Fruit fly (Drosophila melanogaster): ENCODE results near the gene Ptpmeg.
A peak's percentile ranks its signal among the peaks of the same experiment; 100 is the strongest.

Gene Ptpmeg

DNA sequence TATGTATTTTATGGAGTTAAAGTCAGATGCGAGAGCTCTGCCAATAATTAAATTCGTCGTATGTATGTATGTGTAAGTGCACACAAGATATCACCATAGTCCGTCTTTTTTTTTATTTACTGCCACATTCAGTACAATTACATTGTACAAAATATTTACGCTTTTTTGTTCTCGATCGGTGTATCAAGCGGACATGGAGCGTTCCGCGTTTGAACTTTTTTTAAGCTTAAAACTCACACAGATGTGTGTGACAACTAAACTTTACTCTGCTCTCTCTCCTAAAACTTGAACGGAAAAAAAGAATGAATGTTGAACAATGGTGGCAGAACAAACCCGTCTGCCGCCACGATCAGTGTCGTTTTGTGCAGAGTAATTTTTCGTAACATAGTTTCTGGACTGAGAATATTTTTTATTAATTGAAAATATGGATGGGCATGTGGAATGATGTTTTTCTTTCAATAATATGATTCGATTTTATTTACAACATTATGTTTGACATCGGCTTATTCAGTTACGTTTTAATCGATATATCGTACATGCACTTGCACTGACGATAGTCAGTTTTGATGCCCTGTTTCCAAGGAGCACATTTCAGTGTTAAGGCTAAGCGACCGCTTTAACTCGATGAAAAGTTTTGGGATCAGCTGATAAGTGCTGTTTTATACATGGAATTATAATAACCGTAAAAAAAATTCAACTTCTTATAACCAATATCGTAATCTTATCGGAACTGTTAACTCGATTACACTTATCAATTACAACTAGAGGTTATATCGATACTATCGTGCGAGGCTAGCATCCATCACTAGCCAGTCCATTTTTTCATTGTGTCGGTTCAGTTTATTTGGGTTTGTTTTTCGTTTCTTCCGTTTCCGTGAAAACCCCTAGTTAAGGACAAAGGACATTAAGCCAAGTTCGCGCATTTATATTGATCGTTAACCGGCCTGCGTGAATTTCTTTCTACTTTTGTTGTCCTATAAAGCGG is 19.1 kb downstream of the Ptpmeg start, which contains the start of gene mth (continued):
- TF ChIP-seq CG16813 (GFP tag; IDR thresholded peaks at IDR 0.05; ENCODE audit: partially characterized antibody) (peak; percentile 99), hkb (optimal IDR thresholded peaks at IDR 0.05) (no peak), hkb (GFP tag; IDR thresholded peaks at IDR 0.05) (no peak), Sox100B (GFP tag; optimal IDR thresholded peaks at IDR 0.05) (peak; percentile 22), HLH3B (GFP tag; IDR thresholded peaks at IDR 0.05) (no peak), mld (GFP tag; IDR thresholded peaks at IDR 0.05; ENCODE audit: partially characterized antibody) (peak; percentile 93; the same call in 2 of the 3 replicates), fru (optimal IDR thresholded peaks at IDR 0.05) (no peak), Meics (GFP tag; optimal IDR thresholded peaks at IDR 0.05) (peak; percentile 8), gcm (GFP tag; optimal IDR thresholded peaks at IDR 0.05) (no peak), CG10267 (tag; optimal IDR thresholded peaks at IDR 0.05) (peak; percentile 70), Dll (GFP tag; IDR thresholded peaks at IDR 0.05; ENCODE audit: partially characterized antibody) (peak; percentile 99), CG16815 (GFP tag; optimal IDR thresholded peaks at IDR 0.05) (no peak), jing (GFP tag; optimal IDR thresholded peaks at IDR 0.05) (no peak), CG7271 (tag; optimal IDR thresholded peaks at IDR 0.05) (no peak), Optix (GFP tag; IDR thresholded peaks at IDR 0.05) (peak; percentile 56; the same call in 1 of the 3 replicates), lmd (GFP tag; IDR thresholded peaks at IDR 0.05) (0 out of 2 replicates have a peak, but pooled peaks have one; percentile 25), D (optimal IDR thresholded peaks at IDR 0.05) (peak; percentile 56), D (GFP tag; optimal IDR thresholded peaks at IDR 0.05) (no peak), CG10366 (GFP tag; IDR thresholded peaks at IDR 0.05) (peak; percentile 51), mirr (GFP tag; optimal IDR thresholded peaks at IDR 0.05) (no peak), Six4 (GFP tag; optimal IDR thresholded peaks at IDR 0.05) (no peak), CG7372 (GFP tag; IDR thresholded peaks at IDR 0.05) (no peak), CG4328 (GFP tag; optimal IDR thresholded peaks at IDR 0.05) (no peak), CTCF (GFP tag; optimal IDR thresholded peaks at IDR 0.05) (no peak), inv (GFP tag; IDR thresholded peaks at IDR 0.05; ENCODE audit: partially characterized antibody) (peak; percentile 99), CG17361 (GFP tag; IDR thresholded peaks at IDR 0.05) (peak; percentile 62; the same call in 2 of the 3 replicates), gfzf (GFP tag; optimal IDR thresholded peaks at IDR 0.05) (peak; percentile 41), tap (tag; optimal IDR thresholded peaks at IDR 0.05) (no peak), CG11695 (GFP tag; IDR thresholded peaks at IDR 0.05) (no peak), bbx (GFP tag; IDR thresholded peaks at IDR 0.05; ENCODE audit: partially characterized antibody) (peak; percentile 94), CG11247 (GFP tag; IDR thresholded peaks at IDR 0.05) (no peak), ind (GFP tag; optimal IDR thresholded peaks at IDR 0.05) (peak; percentile 35), CG30431 (GFP tag; optimal IDR thresholded peaks at IDR 0.05) (no peak), Hsf (GFP tag; optimal IDR thresholded peaks at IDR 0.05) (peak; percentile 69), CG32767 (GFP tag; IDR thresholded peaks at IDR 0.05) (no peak), fd3F (GFP tag; optimal IDR thresholded peaks at IDR 0.05) (no peak), gce (GFP tag; IDR thresholded peaks at IDR 0.05) (0 out of 3 replicates have a peak, but pooled peaks have one; percentile 30), MBD-R2 (GFP tag; IDR thresholded peaks at IDR 0.05) (peak; percentile 43), CG14860 (GFP tag; IDR thresholded peaks at IDR 0.05; ENCODE audit: partially characterized antibody) (peak; percentile 100), CG13775 (GFP tag; optimal IDR thresholded peaks at IDR 0.05) (peak; percentile 59), pzg (GFP tag; optimal IDR thresholded peaks at IDR 0.05) (peak; percentile 83), dmrt11E (tag; optimal IDR thresholded peaks at IDR 0.05) (peak; percentile 40), CG14014 (GFP tag; IDR thresholded peaks at IDR 0.05) (0 out of 2 replicates have a peak, but pooled peaks have one; percentile 28), wdn (GFP tag; IDR thresholded peaks at IDR 0.05) (no peak), eve (GFP tag; optimal IDR thresholded peaks at IDR 0.05) (peak in 1 of 2 experiments; percentile 72), CG15514 (GFP tag; optimal IDR thresholded peaks at IDR 0.05) (peak; percentile 91), Sry-δ (GFP tag; optimal IDR thresholded peaks at IDR 0.05) (peak; percentile 98), trh (GFP tag; optimal IDR thresholded peaks at IDR 0.05) (no peak), Gug (GFP tag; IDR thresholded peaks at IDR 0.05) (peak; percentile 48; the same call in 1 of the 4 replicates)

Data from whole organism, embryonic.